Worm (Caenorhabditis elegans) whole organism, L1 larva: Measurements from ENCODE around the gene prmn-1.

Experiments
- Y116A8C.19 ChIP-seq: sonication (generic microtip); optimal IDR thresholded peaks from 2 replicates; lab custom pipeline; 2016; ENCODE audit warnings: missing compliant biosample characterization, missing genetic modification characterization, borderline replicate concordance
- aha-1 ChIP-seq: fragments of 150-350 bp; optimal IDR thresholded peaks from 2 replicates; lab custom pipeline; 2014; ENCODE audit warnings: missing biosample characterization, missing genetic modification characterization
- alr-1 ChIP-seq: fragments of 200-800 bp; sonication (Bioruptor generic); optimal IDR thresholded peaks from 2 replicates; lab custom pipeline; 2018; ENCODE audit warnings: borderline replicate concordance, mild to moderate bottlenecking, missing genetic modification characterization, missing compliant biosample characterization
- aly-2 ChIP-seq: fragments of 150-350 bp; optimal IDR thresholded peaks from 2 replicates; lab custom pipeline; 2014; ENCODE audit warnings: missing biosample characterization, missing genetic modification characterization
- ama-1 ChIP-seq: fragments of 150-350 bp; optimal IDR thresholded peaks from 2 replicates; lab custom pipeline; 2014
- ceh-63 ChIP-seq: fragments of 200-800 bp; sonication (Bioruptor generic); optimal IDR thresholded peaks from 2 replicates; lab custom pipeline; 2018; ENCODE audit warnings: mild to moderate bottlenecking, missing genetic modification characterization, missing compliant biosample characterization
- ces-1 ChIP-seq: fragments of 150-350 bp; optimal IDR thresholded peaks from 2 replicates; lab custom pipeline; 2014; ENCODE audit warnings: missing biosample characterization, missing genetic modification reagents, missing genetic modification characterization
- dpl-1 ChIP-seq, 3 experiments: fragments of 150-350 bp in 2 of 3; sonication (generic microtip) in 1 of 3; optimal IDR thresholded peaks; 2 replicates each; lab custom pipeline; 2014 to 2017; ENCODE audit warnings: missing biosample characterization in 3 of 3, missing genetic modification characterization in 3 of 3, missing genetic modification reagents in 3 of 3
- dsc-1 ChIP-seq: sonication (generic microtip); optimal IDR thresholded peaks from 2 replicates; lab custom pipeline; 2016; ENCODE audit warnings: mild to moderate bottlenecking, missing genetic modification characterization, missing compliant biosample characterization
- efl-1 ChIP-seq, 4 experiments: fragments of 150-350 bp; optimal IDR thresholded peaks in 3 of 4; peaks in 1 of 4; 1 replicate in 1 of 4; 2 replicates in 3 of 4; lab custom pipeline; 2014; ENCODE audit warnings: missing biosample characterization in 2 of 4, missing genetic modification characterization in 2 of 4, missing genetic modification reagents in 2 of 4
- egl-13 ChIP-seq: sonication (generic microtip); optimal IDR thresholded peaks from 2 replicates; lab custom pipeline; 2016; ENCODE audit warnings: missing genotype, missing genetic modification reagents, missing genetic modification characterization, missing compliant biosample characterization
- elt-3 ChIP-seq, 6 experiments: fragments of 150-350 bp in 1 of 6; sonication (generic microtip); optimal IDR thresholded peaks; 2 replicates each; lab custom pipeline; 2017 to 2018; ENCODE audit warnings: missing biosample characterization in 6 of 6, missing genetic modification characterization in 6 of 6, inconsistent platforms in 1 of 6
- fkh-10 ChIP-seq: sonication (generic microtip); optimal IDR thresholded peaks from 2 replicates; lab custom pipeline; 2017; ENCODE audit warnings: missing biosample characterization, missing genetic modification reagents, missing genetic modification characterization
- fkh-4 ChIP-seq: sonication (generic microtip); optimal IDR thresholded peaks from 2 replicates; lab custom pipeline; 2016; ENCODE audit warnings: missing compliant biosample characterization, missing genetic modification characterization, borderline replicate concordance
- fkh-8 ChIP-seq: sonication (generic microtip); optimal IDR thresholded peaks from 2 replicates; lab custom pipeline; 2016; ENCODE audit warnings: mild to moderate bottlenecking, missing genetic modification characterization, missing compliant biosample characterization
- hpl-2 ChIP-seq: fragments of 150-350 bp; optimal IDR thresholded peaks from 2 replicates; lab custom pipeline; 2014; ENCODE audit warnings: missing biosample characterization, missing genetic modification reagents, missing genetic modification characterization
- lin-13 ChIP-seq: fragments of 150-350 bp; optimal IDR thresholded peaks from 2 replicates; lab custom pipeline; 2014; ENCODE audit warnings: missing biosample characterization, missing genetic modification reagents, missing genetic modification characterization
- lin-14 ChIP-seq: fragments of 200-800 bp; sonication (Bioruptor generic); optimal IDR thresholded peaks from 2 replicates; lab custom pipeline; 2018; ENCODE audit warnings: mild to moderate bottlenecking, missing genetic modification characterization, moderate library complexity, missing compliant biosample characterization
- mdl-1 ChIP-seq, 2 experiments: fragments of 150-350 bp; optimal IDR thresholded peaks; 2 replicates each; lab custom pipeline; 2014 to 2017; ENCODE audit warnings: missing biosample characterization in 2 of 2, missing genetic modification characterization in 2 of 2, inconsistent platforms in 1 of 2
- nhr-237 ChIP-seq: fragments of 150-350 bp; optimal IDR thresholded peaks from 2 replicates; lab custom pipeline; 2014; ENCODE audit warnings: missing biosample characterization, missing genetic modification characterization
- nhr-28 ChIP-seq: fragments of 150-350 bp; optimal IDR thresholded peaks from 2 replicates; lab custom pipeline; 2014; ENCODE audit warnings: missing biosample characterization, missing genetic modification characterization
- nhr-47 ChIP-seq: sonication (generic microtip); optimal IDR thresholded peaks from 2 replicates; lab custom pipeline; 2016; ENCODE audit warnings: mild to moderate bottlenecking, missing genetic modification characterization, moderate library complexity, missing compliant biosample characterization
- nhr-71 ChIP-seq: sonication (generic microtip); optimal IDR thresholded peaks from 2 replicates; lab custom pipeline; 2016; ENCODE audit warnings: mild to moderate bottlenecking, missing genetic modification characterization, moderate library complexity, missing compliant biosample characterization
- nhr-76 ChIP-seq: sonication (generic microtip); optimal IDR thresholded peaks from 2 replicates; lab custom pipeline; 2017; ENCODE audit warnings: missing biosample characterization, missing genetic modification characterization
- nhr-85 ChIP-seq: sonication (generic microtip); peaks from one replicate; lab custom pipeline; 2016; ENCODE audit warnings: missing genetic modification characterization, inconsistent platforms, missing compliant biosample characterization
- rnt-1 ChIP-seq: sonication (generic microtip); optimal IDR thresholded peaks from 2 replicates; lab custom pipeline; 2016; ENCODE audit warnings: mild to moderate bottlenecking, missing genetic modification characterization, moderate library complexity, missing compliant biosample characterization
- sox-4 ChIP-seq: sonication (generic microtip); optimal IDR thresholded peaks from 2 replicates; lab custom pipeline; 2016; ENCODE audit warnings: missing genetic modification characterization, missing compliant biosample characterization
- sup-37 ChIP-seq: fragments of 200-800 bp; sonication (Bioruptor generic); optimal IDR thresholded peaks from 2 replicates; lab custom pipeline; 2018; ENCODE audit warnings: mild to moderate bottlenecking, missing genetic modification characterization, missing compliant biosample characterization
- swsn-7 ChIP-seq: sonication (generic microtip); optimal IDR thresholded peaks from 2 replicates; lab custom pipeline; 2016; ENCODE audit warnings: missing genetic modification characterization, missing compliant biosample characterization
- unc-130 ChIP-seq: fragments of 150-350 bp; optimal IDR thresholded peaks from 2 replicates; lab custom pipeline; 2017; ENCODE audit warnings: missing biosample characterization, missing genetic modification characterization, inconsistent platforms
- unc-30 ChIP-seq: sonication (generic microtip); optimal IDR thresholded peaks from 2 replicates; lab custom pipeline; 2017; ENCODE audit warnings: missing biosample characterization, missing genetic modification characterization
- unc-98 ChIP-seq: fragments of 200-800 bp; sonication (Bioruptor generic); IDR thresholded peaks from 2 replicates; pipeline ENCODE4 v1.3.6; 2022; ENCODE audit warnings: missing genetic modification characterization, missing compliant biosample characterization
- vab-15 ChIP-seq: sonication (generic microtip); optimal IDR thresholded peaks from 2 replicates; lab custom pipeline; 2017; ENCODE audit warnings: missing genotype, mild to moderate bottlenecking, missing genetic modification characterization, missing compliant biosample characterization
- zip-4 ChIP-seq: fragments of 200-800 bp; sonication (Bioruptor generic); optimal IDR thresholded peaks from 2 replicates; lab custom pipeline; 2018; ENCODE audit warnings: mild to moderate bottlenecking, missing genetic modification characterization, moderate library complexity, missing compliant biosample characterization
- ztf-11 ChIP-seq, 2 experiments: sonication (generic microtip); optimal IDR thresholded peaks; 2 replicates each; lab custom pipeline; 2016 to 2017; ENCODE audit warnings: missing genetic modification characterization in 2 of 2, missing biosample characterization in 1 of 2, missing compliant biosample characterization in 1 of 2
- ztf-4 ChIP-seq: fragments of 150-350 bp; optimal IDR thresholded peaks from 2 replicates; lab custom pipeline; 2014; ENCODE audit warnings: missing biosample characterization, missing genetic modification characterization

The prmn-1 gene

DNA sequence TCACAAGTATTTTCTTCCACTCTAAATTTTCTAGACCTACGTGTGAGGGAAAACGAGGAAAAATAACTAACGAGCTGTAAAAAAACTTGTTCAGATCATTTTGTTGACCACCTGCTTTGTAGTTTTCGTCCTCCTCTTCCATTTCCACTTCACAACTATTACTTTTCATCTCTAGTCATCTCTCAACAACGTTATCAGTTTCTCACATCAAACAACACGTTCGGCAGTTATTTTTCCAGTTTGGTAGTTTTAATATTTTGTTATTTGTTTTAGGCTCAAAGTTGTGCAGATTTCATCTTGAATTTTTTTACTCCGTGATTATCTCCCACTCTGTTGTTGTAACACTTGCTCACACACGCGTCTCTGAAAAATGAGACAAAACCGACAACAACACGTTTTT, 17.8 kb upstream of the prmn-1 start:
- no peak for TF ChIP-seq aly-2 (tag; lab: Kevin White, UChicago)
- no peak for TF ChIP-seq efl-1 (optimal IDR thresholded peaks at IDR 0.05; lab: Kevin White, UChicago)
- TF ChIP-seq efl-1 (GFP tag; optimal IDR thresholded peaks at IDR 0.05 in 1 of 2; lab: Kevin White, UChicago) = peak in 1 of 2 experiments; percentile 58

DNA sequence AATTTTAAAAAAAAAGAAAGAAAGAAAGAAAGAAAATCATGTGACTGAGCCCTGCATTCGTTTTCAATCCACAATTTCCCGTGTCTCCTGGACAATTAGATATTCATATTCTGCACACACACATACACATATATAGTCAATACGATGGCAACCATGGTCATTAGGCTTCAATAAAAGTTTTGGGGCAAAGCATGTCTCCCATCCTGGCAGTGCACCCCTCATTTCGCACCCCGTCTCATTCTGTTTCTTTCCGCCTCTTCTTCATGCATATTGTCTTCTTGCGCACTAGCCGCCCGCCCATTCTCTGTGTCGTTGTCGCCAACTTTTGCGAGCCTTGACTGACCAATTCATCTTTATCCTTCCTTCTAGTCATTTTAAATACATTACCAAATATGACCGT, 17.2 kb upstream of the prmn-1 start:
- TF ChIP-seq ceh-63 (GFP tag; lab: Kevin White, UChicago) = no peak
- peak; percentile 42 for TF ChIP-seq lin-14 (GFP tag; lab: Kevin White, UChicago)
- TF ChIP-seq nhr-28 (tag; lab: Kevin White, UChicago) = no peak
- TF ChIP-seq fkh-8 (tag; lab: Kevin White, UChicago) = peak; percentile 4
- TF ChIP-seq elt-3 (tag; optimal IDR thresholded peaks at IDR 0.05; lab: Kevin White, UChicago) = no peak
- no peak for TF ChIP-seq efl-1 (optimal IDR thresholded peaks at IDR 0.05; lab: Kevin White, UChicago)
- no peak for TF ChIP-seq efl-1 (GFP tag; optimal IDR thresholded peaks at IDR 0.05 in 1 of 2; lab: Kevin White, UChicago)
- TF ChIP-seq dsc-1 (tag; lab: Kevin White, UChicago) = peak; percentile 52

DNA sequence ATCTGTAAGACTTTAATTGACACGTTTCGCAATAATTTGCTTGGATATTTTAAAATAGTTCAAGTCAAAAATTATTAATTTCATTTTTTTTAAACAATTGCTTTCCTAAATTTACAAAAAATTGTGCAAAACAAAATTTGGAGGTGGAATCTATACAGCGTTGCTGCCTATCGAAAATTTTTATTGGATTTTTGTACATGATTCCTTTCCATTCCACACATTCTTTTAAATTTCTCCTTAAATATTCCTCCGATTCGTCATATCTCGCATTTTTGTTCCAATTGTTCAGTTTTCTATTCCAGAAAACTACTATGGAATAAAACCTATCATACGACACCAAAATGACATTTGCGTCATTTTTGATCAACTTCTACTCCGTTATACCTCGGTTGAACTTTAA, 16.5 kb upstream of the prmn-1 start, which contains the start of gene ttyh-1:
Gene ttyh-1 (plus strand): TSS at position 301 of the 400 bp plus-strand sequence.
- TF ChIP-seq unc-130 (tag; lab: Kevin White, UChicago) (no peak), elt-3 (tag; optimal IDR thresholded peaks at IDR 0.05; lab: Kevin White, UChicago) (no peak)
- TF ChIP-seq, all 84 proteins: peak for 0

DNA sequence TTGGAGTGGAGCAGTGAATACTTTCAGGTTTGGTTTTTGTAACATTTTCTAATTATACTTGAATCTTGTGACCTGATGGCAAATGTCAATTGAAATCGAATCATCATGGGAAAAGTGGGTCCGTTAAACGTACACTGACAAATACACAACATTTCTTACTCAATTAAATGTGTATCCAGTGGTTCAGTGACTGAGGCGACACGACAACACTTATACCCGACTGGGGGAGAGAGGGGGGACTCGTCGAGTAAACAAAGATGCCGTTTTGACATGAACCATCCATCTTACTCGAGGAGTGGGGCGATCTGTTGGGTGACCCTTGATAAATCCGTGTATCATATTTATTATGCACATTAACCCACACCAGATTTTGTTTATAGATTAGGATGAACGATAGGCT, 16.0 kb upstream of the prmn-1 start:
- TF ChIP-seq nhr-85 (tag; lab: Kevin White, UChicago) = no peak
- TF ChIP-seq nhr-28 (tag; lab: Kevin White, UChicago) = no peak
- no peak for TF ChIP-seq dpl-1 (GFP tag; optimal IDR thresholded peaks at IDR 0.05; lab: Kevin White, UChicago)
- TF ChIP-seq vab-15 = peak; percentile 10
- no peak for TF ChIP-seq mdl-1 (tag; optimal IDR thresholded peaks at IDR 0.05; lab: Kevin White, UChicago)
- TF ChIP-seq lin-14 (GFP tag; lab: Kevin White, UChicago) = peak; percentile 33
- TF ChIP-seq rnt-1 (tag; lab: Kevin White, UChicago) = no peak
- no peak for TF ChIP-seq ztf-4 (tag; lab: Kevin White, UChicago)
- no peak for TF ChIP-seq swsn-7 (tag; lab: Kevin White, UChicago)
- no peak for TF ChIP-seq nhr-237 (tag; lab: Kevin White, UChicago)
- TF ChIP-seq nhr-71 = peak; percentile 25
- peak in 1 of 2 experiments; percentile 37 for TF ChIP-seq ztf-11 (tag; optimal IDR thresholded peaks at IDR 0.05; lab: Kevin White, UChicago)
- TF ChIP-seq fkh-4 (tag; lab: Kevin White, UChicago) = no peak
- TF ChIP-seq aha-1 (tag; lab: Kevin White, UChicago) = no peak
- no peak for TF ChIP-seq alr-1 (tag; lab: Kevin White, UChicago)
- TF ChIP-seq sox-4 (tag; lab: Kevin White, UChicago) = no peak
- TF ChIP-seq dsc-1 (tag; lab: Kevin White, UChicago) = peak; percentile 46
- TF ChIP-seq ces-1 (GFP tag; lab: Kevin White, UChicago) = no peak
- no peak for TF ChIP-seq efl-1 (optimal IDR thresholded peaks at IDR 0.05; lab: Kevin White, UChicago)
- TF ChIP-seq efl-1 (GFP tag; optimal IDR thresholded peaks at IDR 0.05 in 1 of 2; lab: Kevin White, UChicago) = peak in 1 of 2 experiments; percentile 39
- TF ChIP-seq zip-4 (GFP tag; lab: Kevin White, UChicago) = no peak
- no peak for TF ChIP-seq unc-130 (tag; lab: Kevin White, UChicago)

DNA sequence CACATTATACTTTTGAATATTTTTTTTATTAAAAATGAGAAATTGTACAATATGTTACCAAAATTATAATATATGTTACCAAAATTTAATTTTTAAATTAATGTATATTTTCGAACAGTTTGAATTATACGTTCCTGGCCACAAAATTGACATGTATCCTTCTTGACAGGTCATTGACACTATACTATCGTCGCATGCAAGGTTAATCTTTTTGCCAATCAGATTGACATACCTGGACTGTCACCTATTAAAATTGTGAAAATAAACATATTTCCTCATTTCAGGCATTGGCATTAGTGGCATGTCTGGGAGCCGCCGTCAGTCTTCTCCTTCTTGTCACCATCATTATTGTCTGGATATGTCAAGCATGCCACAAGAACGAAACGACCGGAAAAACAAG, 14.8 kb upstream of the prmn-1 start:
- TF ChIP-seq ztf-11 (tag; optimal IDR thresholded peaks at IDR 0.05; lab: Kevin White, UChicago) (no peak), sup-37 (GFP tag; lab: Kevin White, UChicago) (no peak), nhr-47 (tag; lab: Kevin White, UChicago) (no peak), vab-15 (no peak), unc-30 (tag; lab: Kevin White, UChicago) (no peak), unc-98 (GFP tag; lab: Robert Waterston, UW) (no peak), hpl-2 (GFP tag; lab: Kevin White, UChicago) (no peak), Y116A8C.19 (tag; lab: Kevin White, UChicago) (no peak), fkh-10 (no peak), egl-13 (tag; lab: Kevin White, UChicago) (no peak), lin-13 (GFP tag; lab: Kevin White, UChicago) (no peak), ama-1 (lab: Kevin White, UChicago) (no peak), ces-1 (GFP tag; lab: Kevin White, UChicago) (no peak), nhr-76 (tag; lab: Kevin White, UChicago) (no peak)
